Worm (Caenorhabditis elegans): ENCODE measurements around the gene ptr-19.

DNA sequence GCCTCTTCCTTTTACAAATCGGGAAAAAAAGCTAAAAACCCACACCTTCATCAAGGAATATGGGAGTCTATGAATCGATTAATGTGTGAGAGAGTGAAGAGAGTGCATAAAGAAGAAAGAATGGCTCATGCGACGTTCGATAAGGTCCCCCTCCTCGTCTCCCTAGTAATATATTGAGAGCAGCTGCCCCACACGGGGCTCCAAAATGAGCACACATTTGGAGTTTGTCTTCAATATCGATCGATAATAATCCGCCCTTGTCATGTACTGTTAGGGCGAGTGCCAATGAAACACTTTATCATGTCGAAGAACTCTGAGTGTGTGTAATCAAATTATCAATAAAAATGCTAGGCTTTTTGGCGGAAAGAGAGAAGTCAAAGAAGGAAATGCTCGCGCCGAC is 37.6 kb downstream of the ptr-19 start:
- TF ChIP-seq ceh-36 (tag; optimal IDR thresholded peaks at IDR 0.05) (no peak), aly-1 (tag; optimal IDR thresholded peaks at IDR 0.05) (no peak), scrt-1 (GFP tag; IDR thresholded peaks at IDR 0.05) (no peak), tbx-11 (GFP tag; IDR thresholded peaks at IDR 0.05) (no peak), tbx-37 (GFP tag; conservative IDR thresholded peaks at IDR 0.05) (no peak), B0310.2 (tag; optimal IDR thresholded peaks at IDR 0.05) (no peak), pes-1 (GFP tag; IDR thresholded peaks at IDR 0.05) (no peak), ama-1 (optimal IDR thresholded peaks at IDR 0.05) (no peak)

All from whole organism, early embryonic.